Fruit fly (Drosophila melanogaster): Measurements from ENCODE around the gene CG11563.

CG11563 gene

dm6 chr3R:31724580-31725320 is 12.1 kb upstream of the CG11563 start:
- TF ChIP-seq CG2129 (GFP tag; IDR thresholded peaks at IDR 0.05; ENCODE audit: partially characterized antibody), result no peak
- no peak for TF ChIP-seq CG15696 (tag; optimal IDR thresholded peaks at IDR 0.05)
- TF ChIP-seq CG9437 (GFP tag; optimal IDR thresholded peaks at IDR 0.05), result no peak
- no peak for TF ChIP-seq CG11504 (tag; optimal IDR thresholded peaks at IDR 0.05)
- TF ChIP-seq CG7745 (tag; optimal IDR thresholded peaks at IDR 0.05), result no peak
- no peak for TF ChIP-seq shn (GFP tag; optimal IDR thresholded peaks at IDR 0.05)
- peak; percentile 61 for TF ChIP-seq kni (GFP tag; optimal IDR thresholded peaks at IDR 0.05)
- TF ChIP-seq CG13775 (GFP tag; optimal IDR thresholded peaks at IDR 0.05), result no peak
- no peak for TF ChIP-seq Ada2b (GFP tag; IDR thresholded peaks at IDR 0.05)
- no peak for TF ChIP-seq sc (optimal IDR thresholded peaks at IDR 0.05)
- no peak for TF ChIP-seq sc (GFP tag; optimal IDR thresholded peaks at IDR 0.05)
- no peak for TF ChIP-seq CG8089 (GFP tag; optimal IDR thresholded peaks at IDR 0.05)
- TF ChIP-seq CG32532 (GFP tag; IDR thresholded peaks at IDR 0.05), result 0 out of 2 replicates have a peak, but pooled peaks have one; percentile 41
- TF ChIP-seq CG8765 (GFP tag; IDR thresholded peaks at IDR 0.05), result no peak
- no peak for TF ChIP-seq CG33213 (GFP tag; optimal IDR thresholded peaks at IDR 0.05)
- no peak for TF ChIP-seq slp2 (GFP tag; optimal IDR thresholded peaks at IDR 0.05)
- no peak for TF ChIP-seq esg (GFP tag; conservative IDR thresholded peaks at IDR 0.05)
- TF ChIP-seq p53 (GFP tag; optimal IDR thresholded peaks at IDR 0.05), result no peak
- no peak for TF ChIP-seq Rx (GFP tag; IDR thresholded peaks at IDR 0.05)
- no peak for TF ChIP-seq B-H2 (GFP tag; optimal IDR thresholded peaks at IDR 0.05)
- TF ChIP-seq CG33557 (GFP tag; optimal IDR thresholded peaks at IDR 0.05), result no peak
- no peak for TF ChIP-seq TFAM (GFP tag; optimal IDR thresholded peaks at IDR 0.05)
- TF ChIP-seq CG8478 (optimal IDR thresholded peaks at IDR 0.05), result no peak
- TF ChIP-seq kah (GFP tag; optimal IDR thresholded peaks at IDR 0.05), result no peak
- TF ChIP-seq CG6854 (GFP tag; optimal IDR thresholded peaks at IDR 0.05), result no peak
- no peak for TF ChIP-seq ewg (GFP tag; optimal IDR thresholded peaks at IDR 0.05)
- no peak for TF ChIP-seq bigmax (GFP tag; optimal IDR thresholded peaks at IDR 0.05)
- TF ChIP-seq CG7357 (GFP tag; IDR thresholded peaks at IDR 0.05), result no peak
- TF ChIP-seq Dfd (GFP tag; optimal IDR thresholded peaks at IDR 0.05), result no peak
- peak; percentile 29; the same call in 1 of the 3 replicates for TF ChIP-seq Dbx (GFP tag; IDR thresholded peaks at IDR 0.05)
- peak; percentile 88 for TF ChIP-seq Trl (optimal IDR thresholded peaks at IDR 0.05)
- peak; percentile 37 for TF ChIP-seq Trl (GFP tag; optimal IDR thresholded peaks at IDR 0.05)
- peak; percentile 85 for TF ChIP-seq pros (GFP tag; optimal IDR thresholded peaks at IDR 0.05)
- TF ChIP-seq CG6175 (GFP tag; IDR thresholded peaks at IDR 0.05), result no peak
- TF ChIP-seq H2.0 (GFP tag; IDR thresholded peaks at IDR 0.05), result 0 out of 2 replicates have a peak, but pooled peaks have one; percentile 32
- TF ChIP-seq Dip3 (GFP tag; optimal IDR thresholded peaks at IDR 0.05), result peak; percentile 21
- TF ChIP-seq prd (optimal IDR thresholded peaks at IDR 0.05), result no peak
- no peak for TF ChIP-seq prd (GFP tag; IDR thresholded peaks at IDR 0.05)
- no peak for TF ChIP-seq odd (GFP tag; optimal IDR thresholded peaks at IDR 0.05)
- no peak for TF ChIP-seq CG15269 (tag; optimal IDR thresholded peaks at IDR 0.05)
- TF ChIP-seq Hr39 (optimal IDR thresholded peaks at IDR 0.05), result no peak
- TF ChIP-seq Opbp (GFP tag; IDR thresholded peaks at IDR 0.05; ENCODE audit: partially characterized antibody), result 0 out of 3 replicates have a peak, but pooled peaks have one; percentile 23
- TF ChIP-seq CG2120 (GFP tag; optimal IDR thresholded peaks at IDR 0.05), result no peak
- TF ChIP-seq pum (GFP tag; optimal IDR thresholded peaks at IDR 0.05), result no peak
- TF ChIP-seq kay (GFP tag; optimal IDR thresholded peaks at IDR 0.05), result no peak
- TF ChIP-seq CG34376 (GFP tag; optimal IDR thresholded peaks at IDR 0.05), result peak; percentile 30
- peak; percentile 69 for TF ChIP-seq chm (GFP tag; IDR thresholded peaks at IDR 0.05)
- TF ChIP-seq NFAT (GFP tag; IDR thresholded peaks at IDR 0.05), result peak; percentile 70
- TF ChIP-seq HLH3B (GFP tag; IDR thresholded peaks at IDR 0.05), result no peak
- peak; percentile 52; the same call in 1 of the 3 replicates for TF ChIP-seq z (GFP tag; IDR thresholded peaks at IDR 0.05)
- no peak for TF ChIP-seq sqz (GFP tag; optimal IDR thresholded peaks at IDR 0.05)
- TF ChIP-seq Vsx1 (GFP tag; optimal IDR thresholded peaks at IDR 0.05), result no peak
